Worm (Caenorhabditis elegans) whole organism, early embryonic: ENCODE results near the gene Y50D4B.2.

ENCODE experiments used
- F13C5.2 ChIP-seq: sonication (generic microtip); optimal IDR thresholded peaks from 2 replicates; lab custom pipeline; 2017; ENCODE audit warnings: mild to moderate bottlenecking, missing genetic modification characterization, inconsistent platforms, missing compliant biosample characterization
- aly-1 ChIP-seq: sonication (generic microtip); optimal IDR thresholded peaks from 2 replicates; lab custom pipeline; 2016; ENCODE audit warnings: missing genetic modification characterization, missing compliant biosample characterization
- ama-1 ChIP-seq: fragments of 150-350 bp; optimal IDR thresholded peaks from 2 replicates; lab custom pipeline; 2014
- ceh-13 ChIP-seq: fragments of 200-800 bp; sonication (Bioruptor generic); optimal IDR thresholded peaks from 2 replicates; lab custom pipeline; 2018; ENCODE audit warnings: mild to moderate bottlenecking, missing genetic modification characterization, missing compliant biosample characterization
- ets-7 ChIP-seq: sonication (generic microtip); optimal IDR thresholded peaks from 2 replicates; lab custom pipeline; 2016; ENCODE audit warnings: missing genotype, missing genetic modification characterization, missing compliant biosample characterization
- flt-1 ChIP-seq: fragments of 200-800 bp; sonication (Bioruptor generic); IDR thresholded peaks from 2 replicates; pipeline ENCODE4 v1.3.6; 2022; ENCODE audit warnings: missing genetic modification characterization, missing compliant biosample characterization
- hmbx-1 ChIP-seq: sonication (generic microtip); optimal IDR thresholded peaks from 2 replicates; lab custom pipeline; 2016; ENCODE audit warnings: mild to moderate bottlenecking, missing genetic modification characterization, missing compliant biosample characterization
- hmg-4 ChIP-seq: fragments of 200-800 bp; sonication (Bioruptor generic); optimal IDR thresholded peaks from 2 replicates; lab custom pipeline; 2018; ENCODE audit warnings: mild to moderate bottlenecking, missing genetic modification characterization, missing compliant biosample characterization
- sea-1 ChIP-seq: fragments of 200-800 bp; sonication (Bioruptor generic); conservative IDR thresholded peaks from 2 replicates; pipeline ENCODE4 v1.3.6; 2022; ENCODE audit warnings: missing genetic modification characterization, missing compliant biosample characterization
- tbx-11 ChIP-seq: fragments of 200-800 bp; sonication (Bioruptor generic); IDR thresholded peaks from 2 replicates; pipeline ENCODE4 v1.3.6; 2022; ENCODE audit warnings: missing genetic modification characterization, missing compliant biosample characterization
- tbx-37 ChIP-seq: fragments of 200-800 bp; sonication (Bioruptor generic); conservative IDR thresholded peaks from 2 replicates; pipeline ENCODE4 v1.3.6; 2022; ENCODE audit warnings: missing genetic modification reagents, missing genetic modification characterization, missing compliant biosample characterization
- tra-4 ChIP-seq: sonication (generic microtip); optimal IDR thresholded peaks from 2 replicates; lab custom pipeline; 2017; ENCODE audit warnings: missing genetic modification characterization, missing compliant biosample characterization

DNA sequence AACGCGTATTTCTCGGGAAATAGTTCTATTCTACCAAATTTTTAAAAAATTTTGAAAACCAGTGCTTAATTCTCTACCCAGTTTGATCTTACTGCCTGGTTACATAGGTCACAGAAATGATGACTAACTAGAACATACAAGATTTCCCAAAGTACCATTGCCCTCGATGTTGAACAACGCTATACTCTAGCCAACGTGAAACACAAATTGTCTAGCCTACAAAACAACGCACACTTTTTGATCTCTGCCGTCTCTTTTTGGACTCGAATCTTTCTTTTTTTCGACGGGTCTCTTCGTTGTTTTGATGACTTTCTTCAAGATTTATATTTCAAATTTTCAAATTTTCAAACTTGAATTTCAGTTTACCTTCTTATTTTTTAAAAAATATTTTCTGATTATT lies at the start of gene Y50D4B.2:
- no peak for TF ChIP-seq tbx-11 (GFP tag; lab: Robert Waterston, UW)
- TF ChIP-seq sea-1 (GFP tag; lab: Robert Waterston, UW) = no peak
- no peak for TF ChIP-seq ama-1 (lab: Kevin White, UChicago)
- no peak for TF ChIP-seq hmbx-1
- no peak for TF ChIP-seq ceh-13 (GFP tag; lab: Kevin White, UChicago)
- TF ChIP-seq flt-1 (GFP tag; lab: Robert Waterston, UW) = no peak
- TF ChIP-seq aly-1 (tag; lab: Kevin White, UChicago) = no peak
- TF ChIP-seq tra-4 (tag; lab: Kevin White, UChicago) = no peak
- no peak for TF ChIP-seq tbx-37 (GFP tag; lab: Robert Waterston, UW)
- TF ChIP-seq ets-7 = no peak
- no peak for TF ChIP-seq hmg-4 (GFP tag; lab: Kevin White, UChicago)
- TF ChIP-seq F13C5.2 (tag; lab: Kevin White, UChicago) = no peak
